Worm (Caenorhabditis elegans) whole organism, L4 larva: ENCODE data around the gene srsx-5.

ENCODE experiments used
- D1046.2 ChIP-seq: fragments of 200-800 bp; sonication (Bioruptor generic); IDR thresholded peaks from 2 replicates; pipeline ENCODE4 v1.3.6; 2022; ENCODE audit warnings: missing genetic modification characterization, missing compliant biosample characterization
- F26F4.8 ChIP-seq: fragments of 200-800 bp; sonication (Bioruptor generic); conservative IDR thresholded peaks from 2 replicates; pipeline ENCODE4 v1.3.6; 2022; ENCODE audit warnings: missing genetic modification characterization, missing compliant biosample characterization
- F37D6.2 ChIP-seq: sonication (generic microtip); optimal IDR thresholded peaks from 2 replicates; lab custom pipeline; 2016; ENCODE audit warnings: mild to moderate bottlenecking, missing genetic modification characterization, missing compliant biosample characterization
- F44E2.7 ChIP-seq: fragments of 200-800 bp; sonication (Bioruptor generic); IDR thresholded peaks from 2 replicates; pipeline ENCODE4 v2.1.2; 2022; ENCODE audit warnings: missing genetic modification characterization, missing compliant biosample characterization
- T20F7.1 ChIP-seq: fragments of 200-800 bp; sonication (Bioruptor generic); optimal IDR thresholded peaks from 2 replicates; lab custom pipeline; 2018; ENCODE audit warnings: mild to moderate bottlenecking, missing genetic modification characterization, missing compliant biosample characterization
- T26A8.4 ChIP-seq: fragments of 200-800 bp; sonication (Bioruptor generic); IDR thresholded peaks from 2 replicates; pipeline ENCODE4 v1.3.6; 2022; ENCODE audit warnings: missing genetic modification characterization, missing compliant biosample characterization
- Y48G9A.11 ChIP-seq: fragments of 200-800 bp; sonication (Bioruptor generic); IDR thresholded peaks from 2 replicates; pipeline ENCODE4 v1.3.6; 2022; ENCODE audit warnings: missing genetic modification reagents, missing genetic modification characterization, missing compliant biosample characterization
- Y75B8A.6 ChIP-seq: fragments of 200-800 bp; sonication (Bioruptor generic); IDR thresholded peaks from 2 replicates; pipeline ENCODE4 v1.3.6; 2022; ENCODE audit warnings: missing genetic modification reagents, missing genetic modification characterization, missing compliant biosample characterization
- ZK337.2 ChIP-seq: fragments of 200-800 bp; sonication (Bioruptor generic); IDR thresholded peaks from 2 replicates; pipeline ENCODE4 v1.3.6; 2022; ENCODE audit warnings: missing genetic modification reagents, missing genetic modification characterization, missing compliant biosample characterization
- ZK546.5 ChIP-seq, 2 experiments: sonication (generic microtip); optimal IDR thresholded peaks; 2 replicates each; lab custom pipeline; 2017; ENCODE audit warnings: missing biosample characterization in 2 of 2, missing genetic modification characterization in 2 of 2
- ama-1 ChIP-seq: fragments of 150-350 bp; optimal IDR thresholded peaks from 2 replicates; lab custom pipeline; 2014; ENCODE audit warnings: inconsistent platforms, mixed read lengths
- arid-1 ChIP-seq: fragments of 200-800 bp; sonication (Bioruptor generic); conservative IDR thresholded peaks from 2 replicates; pipeline ENCODE4 v1.3.6; 2022; ENCODE audit warnings: missing genetic modification reagents, missing genetic modification characterization, missing compliant biosample characterization
- attf-4 ChIP-seq: sonication (generic microtip); optimal IDR thresholded peaks from 3 replicates; lab custom pipeline; 2017; ENCODE audit warnings: missing biosample characterization, missing genetic modification characterization
- ceh-28 ChIP-seq: fragments of 150-350 bp; optimal IDR thresholded peaks from 2 replicates; lab custom pipeline; 2014; ENCODE audit warnings: missing biosample characterization, missing genetic modification reagents, missing genetic modification characterization
- ceh-44 ChIP-seq: fragments of 200-800 bp; sonication (Bioruptor generic); IDR thresholded peaks from 2 replicates; pipeline ENCODE4 v1.3.6; 2022; ENCODE audit warnings: missing genetic modification reagents, missing genetic modification characterization, missing compliant biosample characterization
- ceh-62 ChIP-seq: sonication (generic microtip); optimal IDR thresholded peaks from 2 replicates; lab custom pipeline; 2017; ENCODE audit warnings: missing biosample characterization, missing genetic modification characterization
- ces-1 ChIP-seq: fragments of 150-350 bp; sonication (generic microtip); optimal IDR thresholded peaks from 4 replicates; lab custom pipeline; 2014; ENCODE audit warnings: missing biosample characterization, missing genetic modification reagents, missing genetic modification characterization
- dmd-6 ChIP-seq: fragments of 200-800 bp; sonication (Bioruptor generic); IDR thresholded peaks from 2 replicates; pipeline ENCODE4 v1.3.6; 2022; ENCODE audit warnings: missing genetic modification reagents, missing genetic modification characterization, missing compliant biosample characterization
- dmd-9 ChIP-seq: fragments of 200-800 bp; sonication (Bioruptor generic); IDR thresholded peaks from 2 replicates; pipeline ENCODE4 v1.3.6; 2022; ENCODE audit warnings: missing genetic modification reagents, missing genetic modification characterization, missing compliant biosample characterization
- egl-27 ChIP-seq: sonication (generic microtip); optimal IDR thresholded peaks from 3 replicates; lab custom pipeline; 2017; ENCODE audit warnings: missing biosample characterization, missing genetic modification reagents, missing genetic modification characterization
- egl-43 ChIP-seq: fragments of 200-800 bp; sonication (Bioruptor generic); IDR thresholded peaks from 2 replicates; pipeline ENCODE4 v1.3.6; 2022; ENCODE audit warnings: missing genetic modification reagents, missing genetic modification characterization, missing compliant biosample characterization
- fkh-10 ChIP-seq: fragments of 150-350 bp; optimal IDR thresholded peaks from 2 replicates; lab custom pipeline; 2014; ENCODE audit warnings: missing biosample characterization, missing genetic modification reagents, missing genetic modification characterization
- fos-1 ChIP-seq: fragments of 150-350 bp; optimal IDR thresholded peaks from 2 replicates; lab custom pipeline; 2014; ENCODE audit warnings: missing biosample characterization, missing genetic modification characterization
- hif-1 ChIP-seq, 2 experiments: sonication (generic microtip); optimal IDR thresholded peaks; 2 replicates each; lab custom pipeline; 2016 to 2017; ENCODE audit warnings: missing compliant biosample characterization in 2 of 2, missing genetic modification characterization in 2 of 2, missing genetic modification reagents in 2 of 2, missing genotype in 2 of 2, mild to moderate bottlenecking in 1 of 2
- hlh-11 ChIP-seq: fragments of 200-800 bp; sonication (Bioruptor generic); optimal IDR thresholded peaks from 2 replicates; lab custom pipeline; 2018; ENCODE audit warnings: mild to moderate bottlenecking, missing genetic modification characterization, missing compliant biosample characterization
- hmg-1.1 ChIP-seq: fragments of 200-800 bp; sonication (Bioruptor generic); IDR thresholded peaks from 2 replicates; pipeline ENCODE4 v1.3.6; 2022; ENCODE audit warnings: missing genetic modification reagents, missing genetic modification characterization, missing compliant biosample characterization
- jun-1 ChIP-seq: fragments of 150-350 bp; optimal IDR thresholded peaks from 2 replicates; lab custom pipeline; 2014; ENCODE audit warnings: missing biosample characterization, missing genetic modification reagents, missing genetic modification characterization
- lsy-2 ChIP-seq, 2 experiments: fragments of 150-350 bp in 1 of 2; sonication (generic microtip) in 1 of 2; optimal IDR thresholded peaks; 2 replicates each; lab custom pipeline; 2014 to 2017; ENCODE audit warnings: missing biosample characterization in 2 of 2, missing genetic modification characterization in 2 of 2
- madf-5 ChIP-seq, 2 experiments: fragments of 200-800 bp; sonication (Bioruptor generic); IDR thresholded peaks; 2 replicates each; pipeline ENCODE4 v1.3.6; 2022; ENCODE audit warnings: missing compliant biosample characterization in 2 of 2, missing genetic modification characterization in 2 of 2
- mep-1 ChIP-seq: fragments of 150-350 bp; sonication (generic microtip); optimal IDR thresholded peaks from 3 replicates; lab custom pipeline; 2014; ENCODE audit warnings: missing biosample characterization, missing genetic modification characterization
- nhr-102 ChIP-seq: sonication (generic microtip); optimal IDR thresholded peaks from 2 replicates; lab custom pipeline; 2016; ENCODE audit warnings: mild to moderate bottlenecking, missing genetic modification characterization, moderate library complexity, missing compliant biosample characterization
- nhr-11 ChIP-seq: fragments of 150-350 bp; optimal IDR thresholded peaks from 2 replicates; lab custom pipeline; 2014; ENCODE audit warnings: missing biosample characterization, missing genetic modification characterization
- nhr-25 ChIP-seq: sonication (generic microtip); optimal IDR thresholded peaks from 2 replicates; lab custom pipeline; 2017; ENCODE audit warnings: missing genetic modification characterization, mild to moderate bottlenecking, missing compliant biosample characterization, antibody characterized with exemption, moderate library complexity, borderline replicate concordance; ENCODE audit not compliant: insufficient read depth
- nhr-48 ChIP-seq: sonication (generic microtip); optimal IDR thresholded peaks from 2 replicates; lab custom pipeline; 2016; ENCODE audit warnings: mild to moderate bottlenecking, missing genetic modification characterization, missing compliant biosample characterization
- nhr-6 ChIP-seq: fragments of 150-350 bp; optimal IDR thresholded peaks from 2 replicates; lab custom pipeline; 2014; ENCODE audit warnings: missing biosample characterization, missing genetic modification characterization
- nhr-76 ChIP-seq: fragments of 150-350 bp; optimal IDR thresholded peaks from 2 replicates; lab custom pipeline; 2014; ENCODE audit warnings: missing biosample characterization, missing genetic modification characterization
- pha-4 ChIP-seq, 2 experiments: fragments of 150-350 bp in 1 of 2; fragments of 200-800 bp in 1 of 2; sonication (Bioruptor generic) in 1 of 2; IDR thresholded peaks in 1 of 2; optimal IDR thresholded peaks in 1 of 2; 2 replicates each; pipeline versions ENCODE4 v1.3.6 to Lab custom; 2014 to 2022; ENCODE audit warnings: missing genetic modification characterization in 2 of 2, missing genetic modification reagents in 2 of 2, missing biosample characterization in 1 of 2, missing compliant biosample characterization in 1 of 2
- pqm-1 ChIP-seq: sonication (generic microtip); optimal IDR thresholded peaks from 2 replicates; lab custom pipeline; 2017; ENCODE audit warnings: missing biosample characterization, missing genetic modification characterization
- set-16 ChIP-seq: fragments of 200-800 bp; sonication (Bioruptor generic); IDR thresholded peaks from 2 replicates; pipeline ENCODE4 v1.3.6; 2022; ENCODE audit warnings: missing genetic modification reagents, missing genetic modification characterization, missing compliant biosample characterization
- skn-1 ChIP-seq: fragments of 150-350 bp; optimal IDR thresholded peaks from 2 replicates; lab custom pipeline; 2014; ENCODE audit warnings: missing biosample characterization, missing genetic modification characterization
- unc-130 ChIP-seq: sonication (generic microtip); optimal IDR thresholded peaks from 2 replicates; lab custom pipeline; 2016; ENCODE audit warnings: missing genetic modification reagents, missing genetic modification characterization, missing compliant biosample characterization
- unc-39 ChIP-seq: sonication (generic microtip); optimal IDR thresholded peaks from 2 replicates; lab custom pipeline; 2017; ENCODE audit warnings: missing biosample characterization, missing genetic modification characterization
- zag-1 ChIP-seq: fragments of 150-350 bp; optimal IDR thresholded peaks from 2 replicates; lab custom pipeline; 2014; ENCODE audit warnings: missing biosample characterization, missing genetic modification characterization
- zfp-3 ChIP-seq: fragments of 200-800 bp; sonication (Bioruptor generic); conservative IDR thresholded peaks from 2 replicates; pipeline ENCODE4 v1.3.6; 2022; ENCODE audit warnings: missing genetic modification reagents, missing genetic modification characterization, missing compliant biosample characterization
- zip-2 ChIP-seq: fragments of 150-350 bp; optimal IDR thresholded peaks from 2 replicates; lab custom pipeline; 2014; ENCODE audit warnings: missing biosample characterization, missing genetic modification characterization
- ztf-11 ChIP-seq: fragments of 150-350 bp; optimal IDR thresholded peaks from 2 replicates; lab custom pipeline; 2014; ENCODE audit warnings: missing biosample characterization, missing genetic modification characterization

Gene srsx-5

DNA sequence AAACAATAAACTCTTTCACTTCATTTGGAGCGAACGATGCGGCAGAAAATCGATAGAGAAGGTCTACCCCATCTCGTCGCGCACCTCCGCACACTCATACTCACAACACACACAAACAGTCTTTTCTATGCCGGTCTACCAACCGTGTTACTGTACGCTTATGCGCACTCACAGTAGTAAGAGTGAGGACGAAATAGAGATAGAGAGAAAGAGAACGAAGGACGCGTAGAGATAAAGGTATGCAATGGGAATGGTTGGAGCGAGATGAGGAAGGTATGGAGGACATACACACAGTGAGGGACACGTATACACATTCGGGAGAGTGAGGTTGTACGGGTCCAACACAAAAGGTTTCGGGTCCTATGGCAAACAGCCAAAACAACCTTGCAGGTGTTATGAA lies 50.0 kb downstream of the srsx-5 start (continued):
- TF ChIP-seq nhr-102 (no peak), attf-4 (tag; lab: Kevin White, UChicago) (no peak), D1046.2 (GFP tag; lab: Robert Waterston, UW) (no peak), nhr-11 (tag; lab: Kevin White, UChicago) (no peak), T26A8.4 (0 out of 2 replicates have a peak, but pooled peaks have one; percentile 20), T20F7.1 (GFP tag; lab: Kevin White, UChicago) (no peak), hif-1 (tag; optimal IDR thresholded peaks at IDR 0.05; lab: Kevin White, UChicago) (no peak), nhr-6 (tag; lab: Kevin White, UChicago) (peak; percentile 41), zip-2 (tag; lab: Kevin White, UChicago) (no peak), skn-1 (no peak), arid-1 (GFP tag; lab: Robert Waterston, UW) (no peak), dmd-6 (GFP tag; lab: Robert Waterston, UW) (0 out of 2 replicates have a peak, but pooled peaks have one; percentile 9), nhr-48 (no peak), nhr-76 (tag; lab: Kevin White, UChicago) (no peak), nhr-25 (tag; lab: Kevin White, UChicago) (peak; percentile 85), set-16 (GFP tag; lab: Robert Waterston, UW) (no peak), zfp-3 (GFP tag; lab: Robert Waterston, UW) (no peak), fos-1 (tag; lab: Kevin White, UChicago) (no peak), F37D6.2 (tag; lab: Kevin White, UChicago) (no peak), egl-27 (tag; lab: Kevin White, UChicago) (no peak), hmg-1.1 (GFP tag; lab: Robert Waterston, UW) (peak; percentile 52; the same call in 1 of the 2 replicates), dmd-9 (GFP tag; lab: Robert Waterston, UW) (no peak), mep-1 (tag; lab: Kevin White, UChicago) (peak; percentile 64), unc-130 (GFP tag; lab: Kevin White, UChicago) (no peak), pqm-1 (tag; lab: Kevin White, UChicago) (no peak), F44E2.7 (GFP tag; lab: Robert Waterston, UW) (0 out of 2 replicates have a peak, but pooled peaks have one; percentile 35), ceh-44 (GFP tag; lab: Robert Waterston, UW) (no peak), ces-1 (GFP tag; lab: Kevin White, UChicago) (no peak), fkh-10 (no peak), lsy-2 (tag; optimal IDR thresholded peaks at IDR 0.05; lab: Kevin White, UChicago) (peak in 1 of 2 experiments; percentile 54), ama-1 (no peak), ZK546.5 (tag; optimal IDR thresholded peaks at IDR 0.05; lab: Kevin White, UChicago) (no peak), hlh-11 (tag; lab: Kevin White, UChicago) (peak; percentile 52), unc-39 (tag; lab: Kevin White, UChicago) (no peak), egl-43 (GFP tag; lab: Robert Waterston, UW) (0 out of 2 replicates have a peak, but pooled peaks have one; percentile 49), Y75B8A.6 (GFP tag; lab: Robert Waterston, UW) (no peak), pha-4 (GFP tag; IDR thresholded peaks at IDR 0.05; lab: Robert Waterston, UW) (no peak), pha-4 (tag; optimal IDR thresholded peaks at IDR 0.05; lab: Kevin White, UChicago) (peak; percentile 0), ztf-11 (tag; lab: Kevin White, UChicago) (no peak), zag-1 (no peak), Y48G9A.11 (GFP tag; lab: Robert Waterston, UW) (no peak), ceh-28 (tag; lab: Kevin White, UChicago) (no peak), madf-5 (GFP tag; IDR thresholded peaks at IDR 0.05; lab: Robert Waterston, UW) (no peak), ceh-62 (no peak), ZK337.2 (GFP tag; lab: Robert Waterston, UW) (no peak), jun-1 (tag; lab: Kevin White, UChicago) (no peak), F26F4.8 (GFP tag; lab: Robert Waterston, UW) (no peak)
